Worm (Caenorhabditis elegans): ENCODE results near the gene dpy-4.

dpy-4 gene

ce11 chrIV:14959375-14959774 lies 27.2 kb downstream of the dpy-4 start (continued):
- no peak for TF ChIP-seq lir-3 (tag; optimal IDR thresholded peaks at IDR 0.05)
- TF ChIP-seq saeg-2 (GFP tag; IDR thresholded peaks at IDR 0.05): no peak
- peak; percentile 32 for TF ChIP-seq ztf-7 (tag; optimal IDR thresholded peaks at IDR 0.05)
- TF ChIP-seq cey-2 (tag; optimal IDR thresholded peaks at IDR 0.05; ENCODE audit: borderline replicate concordance, insufficient read depth): no peak
- TF ChIP-seq Y105C5A.15 (GFP tag; IDR thresholded peaks at IDR 0.05): no peak
- TF ChIP-seq mep-1 (tag; optimal IDR thresholded peaks at IDR 0.05): peak; percentile 68
- TF ChIP-seq ZK546.5 (tag; optimal IDR thresholded peaks at IDR 0.05): no peak
- TF ChIP-seq pqm-1 (tag; optimal IDR thresholded peaks at IDR 0.05): peak; percentile 96
- TF ChIP-seq daf-8 (GFP tag; IDR thresholded peaks at IDR 0.05): no peak
- TF ChIP-seq ceh-28 (tag; optimal IDR thresholded peaks at IDR 0.05): no peak
- TF ChIP-seq hif-1 (tag; optimal IDR thresholded peaks at IDR 0.05): no peak
- TF ChIP-seq nhr-28 (tag; optimal IDR thresholded peaks at IDR 0.05): peak; percentile 58
- no peak for TF ChIP-seq ctbp-1 (GFP tag; IDR thresholded peaks at IDR 0.05)
- TF ChIP-seq mxl-2 (GFP tag; conservative IDR thresholded peaks at IDR 0.05): no peak
- peak; percentile 62 for TF ChIP-seq dve-1 (tag; optimal IDR thresholded peaks at IDR 0.05; ENCODE audit: insufficient read depth)
- no peak for TF ChIP-seq ceh-62 (tag; optimal IDR thresholded peaks at IDR 0.05)
- TF ChIP-seq egl-43 (GFP tag; IDR thresholded peaks at IDR 0.05): no peak
- no peak for TF ChIP-seq fos-1 (tag; optimal IDR thresholded peaks at IDR 0.05)
- TF ChIP-seq sdz-12 (GFP tag; optimal IDR thresholded peaks at IDR 0.05): no peak
- no peak for TF ChIP-seq ceh-82 (tag; optimal IDR thresholded peaks at IDR 0.05)
- no peak for TF ChIP-seq nhr-111 (GFP tag; optimal IDR thresholded peaks at IDR 0.05)
- TF ChIP-seq duxl-1 (tag; optimal IDR thresholded peaks at IDR 0.05; ENCODE audit: poor library complexity): peak; percentile 11
- TF ChIP-seq jun-1 (tag; optimal IDR thresholded peaks at IDR 0.05): no peak
- peak; percentile 96 for TF ChIP-seq lin-38 (GFP tag; IDR thresholded peaks at IDR 0.05)
- TF ChIP-seq zip-2 (tag; optimal IDR thresholded peaks at IDR 0.05): no peak
- TF ChIP-seq zfp-3 (GFP tag; conservative IDR thresholded peaks at IDR 0.05): no peak
- peak; percentile 72 for TF ChIP-seq nhr-77 (tag; optimal IDR thresholded peaks at IDR 0.05)
- TF ChIP-seq php-3 (GFP tag; IDR thresholded peaks at IDR 0.05): peak; percentile 73; the same call in 1 of the 2 replicates
- TF ChIP-seq nhr-10 (tag; optimal IDR thresholded peaks at IDR 0.05): no peak
- TF ChIP-seq F44E2.7 (GFP tag; IDR thresholded peaks at IDR 0.05): no peak
- TF ChIP-seq nhr-6 (tag; optimal IDR thresholded peaks at IDR 0.05): peak; percentile 89
- TF ChIP-seq daf-19 (GFP tag; conservative IDR thresholded peaks at IDR 0.05): no peak
- TF ChIP-seq dmd-6 (GFP tag; IDR thresholded peaks at IDR 0.05): no peak
- no peak for TF ChIP-seq unc-62 (GFP tag; optimal IDR thresholded peaks at IDR 0.05 in 1 of 2)
- TF ChIP-seq unc-62 (tag; optimal IDR thresholded peaks at IDR 0.05): no peak
- no peak for TF ChIP-seq nhr-25 (tag; optimal IDR thresholded peaks at IDR 0.05; ENCODE audit: borderline replicate concordance, insufficient read depth)
- TF ChIP-seq vab-7 (GFP tag; IDR thresholded peaks at IDR 0.05): no peak
- TF ChIP-seq F37D6.2 (tag; optimal IDR thresholded peaks at IDR 0.05): no peak
- no peak for TF ChIP-seq R02D3.7 (tag; optimal IDR thresholded peaks at IDR 0.05)
- no peak for TF ChIP-seq Y5F2A.4 (GFP tag; optimal IDR thresholded peaks at IDR 0.05)
- TF ChIP-seq ztf-11 (tag; optimal IDR thresholded peaks at IDR 0.05): no peak

ce11 chrIV:14958551-14958950 lies 28.0 kb downstream of the dpy-4 start, which contains the start of gene Y41E3.1:
Gene Y41E3.1, minus strand, starts transcription at chrIV:14958874.
- peak; percentile 53 for TF ChIP-seq lin-38 (GFP tag; IDR thresholded peaks at IDR 0.05)
- no peak for TF ChIP-seq nhr-237 (tag; optimal IDR thresholded peaks at IDR 0.05)
- TF ChIP-seq snpc-1.2 (GFP tag; IDR thresholded peaks at IDR 0.05): peak; percentile 82
